Worm (Caenorhabditis elegans): ENCODE data around the gene fbxb-82.

DNA sequence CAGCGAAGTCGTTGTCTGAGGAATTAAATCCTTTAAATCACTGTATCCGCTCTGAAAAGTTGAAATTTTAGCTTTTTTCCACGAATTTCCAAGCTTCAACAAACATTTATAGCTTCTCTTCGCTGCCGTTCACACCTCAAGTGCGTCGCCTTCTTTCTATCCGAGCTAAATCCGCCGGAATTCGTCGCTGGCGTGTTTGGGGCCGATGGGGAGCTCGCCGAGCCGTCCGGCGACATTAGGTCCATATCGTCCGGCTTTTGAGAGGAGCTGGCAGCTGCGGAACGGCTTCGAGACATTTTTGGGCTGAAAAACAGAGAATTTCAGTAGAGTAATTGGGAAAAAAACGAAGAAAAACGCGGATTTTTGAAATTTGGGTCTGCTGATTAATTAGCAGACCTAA lies 44.8 kb upstream of the fbxb-82 start, which contains the start of gene mxl-2:
- TF ChIP-seq W03F9.2 (tag; optimal IDR thresholded peaks at IDR 0.05) (no peak), him-1 (tag; optimal IDR thresholded peaks at IDR 0.05) (no peak), dao-5 (tag; optimal IDR thresholded peaks at IDR 0.05) (no peak)

Measured in whole organism, L4/young adult.